ENCODE assay signal across 3 worm cellular contexts in the genomic region with DNA sequence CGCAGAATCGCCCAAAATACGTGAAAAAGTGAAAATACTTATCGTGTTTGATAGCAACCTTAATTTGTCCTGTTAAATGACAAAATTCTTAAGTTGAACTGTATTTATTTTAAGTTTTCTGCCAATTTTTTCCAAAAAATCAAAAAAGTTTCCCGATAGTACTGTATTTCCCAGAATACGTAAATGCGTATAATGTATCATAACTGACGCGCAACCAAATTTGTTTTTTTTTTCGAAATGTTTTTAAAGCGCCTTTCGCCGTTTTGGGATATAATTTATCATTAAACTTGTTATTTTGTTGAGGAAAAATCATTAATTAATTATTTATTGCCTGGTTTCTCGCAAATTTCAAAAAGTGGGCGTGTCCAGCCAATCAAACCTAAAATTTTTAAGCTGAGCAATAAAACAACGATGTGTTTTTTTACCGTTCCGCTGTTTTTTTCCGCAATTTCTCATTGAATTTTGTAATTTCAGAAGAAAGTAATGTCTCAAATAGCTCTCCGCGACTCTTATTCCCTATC.
TF ChIP-seq lines count a peak whose summit lies in the region.

A gene (plus strand): TSS at position 471 of the 521 bp plus-strand sequence.

TF ChIP-seq in whole organism, L3 larva, 47 proteins besides CTCF, POLR2A, EP300 and RAD21:
- no peak for TF ChIP-seq R02D3.7 (tag; optimal IDR thresholded peaks at IDR 0.05; lab: Kevin White, UChicago)
- TF ChIP-seq nfya-1 (tag; optimal IDR thresholded peaks at IDR 0.05; lab: Kevin White, UChicago; ENCODE audit: insufficient read depth) = peak; percentile 9

TF ChIP-seq in whole organism, L4 larva, 104 proteins besides CTCF, POLR2A, EP300 and RAD21:
- TF ChIP-seq egl-43 (GFP tag; IDR thresholded peaks at IDR 0.05; lab: Robert Waterston, UW) (no peak), sdz-12 (GFP tag; optimal IDR thresholded peaks at IDR 0.05; lab: Kevin White, UChicago) (no peak), Y48G9A.11 (GFP tag; IDR thresholded peaks at IDR 0.05; lab: Robert Waterston, UW) (0 out of 2 replicates have a peak, but pooled peaks have one; percentile 11), zag-1 (tag; optimal IDR thresholded peaks at IDR 0.05; lab: Kevin White, UChicago) (no peak), lir-3 (tag; optimal IDR thresholded peaks at IDR 0.05; lab: Kevin White, UChicago) (no peak), nhr-28 (tag; optimal IDR thresholded peaks at IDR 0.05; lab: Kevin White, UChicago) (no peak), mdt-29 (GFP tag; IDR thresholded peaks at IDR 0.05; lab: Robert Waterston, UW) (no peak), tag-97 (GFP tag; IDR thresholded peaks at IDR 0.05; lab: Robert Waterston, UW) (no peak), dmd-6 (GFP tag; IDR thresholded peaks at IDR 0.05; lab: Robert Waterston, UW) (no peak), nhr-76 (tag; optimal IDR thresholded peaks at IDR 0.05; lab: Kevin White, UChicago) (no peak), F49E8.2 (tag; optimal IDR thresholded peaks at IDR 0.05; lab: Kevin White, UChicago; ENCODE audit: borderline replicate concordance) (no peak), aha-1 (tag; lab: Kevin White, UChicago) (peak; percentile 55), mxl-3 (GFP tag; optimal IDR thresholded peaks at IDR 0.05; lab: Kevin White, UChicago) (no peak), spr-3 (GFP tag; optimal IDR thresholded peaks at IDR 0.05; lab: Kevin White, UChicago) (no peak), set-16 (GFP tag; IDR thresholded peaks at IDR 0.05; lab: Robert Waterston, UW) (no peak), daf-8 (GFP tag; IDR thresholded peaks at IDR 0.05; lab: Robert Waterston, UW) (no peak), lin-1 (GFP tag; IDR thresholded peaks at IDR 0.05; lab: Robert Waterston, UW) (no peak), zfp-2 (tag; optimal IDR thresholded peaks at IDR 0.05; lab: Kevin White, UChicago) (no peak)

TF ChIP-seq in whole organism, young adult, 124 proteins besides CTCF, POLR2A, EP300 and RAD21:
- TF ChIP-seq efl-1 (GFP tag; optimal IDR thresholded peaks at IDR 0.05; lab: Kevin White, UChicago) (no peak), athp-1 (tag; optimal IDR thresholded peaks at IDR 0.05; lab: Kevin White, UChicago) (peak; percentile 64), attf-6 (GFP tag; IDR thresholded peaks at IDR 0.05; lab: Robert Waterston, UW) (no peak), lsl-1 (GFP tag; optimal IDR thresholded peaks at IDR 0.05; lab: Kevin White, UChicago) (peak; percentile 62), akir-1 (GFP tag; optimal IDR thresholded peaks at IDR 0.05; lab: Kevin White, UChicago) (no peak), him-1 (tag; optimal IDR thresholded peaks at IDR 0.05; lab: Kevin White, UChicago) (peak; percentile 31), nhr-90 (tag; optimal IDR thresholded peaks at IDR 0.05; lab: Kevin White, UChicago) (no peak), F10E7.11 (tag; optimal IDR thresholded peaks at IDR 0.05; lab: Kevin White, UChicago) (no peak), mcd-1 (GFP tag; IDR thresholded peaks at IDR 0.05; lab: Robert Waterston, UW) (no peak)
TF ChIP-seq in whole organism, young adult: peak in this region for 3.
